Worm (Caenorhabditis elegans) whole organism, L2 larva: ENCODE results near the gene C44E12.1.

Experiments used
- blmp-1 ChIP-seq: sonication (generic microtip); optimal IDR thresholded peaks from 2 replicates; lab custom pipeline; 2017; ENCODE audit warnings: missing genetic modification characterization, mild to moderate bottlenecking, missing compliant biosample characterization, antibody characterized with exemption, moderate library complexity; ENCODE audit not compliant: insufficient read depth
- elt-1 ChIP-seq: fragments of 150-350 bp; optimal IDR thresholded peaks from 2 replicates; lab custom pipeline; 2014; ENCODE audit warnings: missing biosample characterization, missing genetic modification characterization
- fos-1 ChIP-seq: fragments of 150-350 bp; optimal IDR thresholded peaks from 2 replicates; lab custom pipeline; 2014; ENCODE audit warnings: missing biosample characterization, missing genetic modification characterization
- lin-11 ChIP-seq: fragments of 150-350 bp; sonication (generic microtip); optimal IDR thresholded peaks from 2 replicates; lab custom pipeline; 2014; ENCODE audit warnings: missing biosample characterization, missing genetic modification characterization, inconsistent platforms, mixed read lengths
- lin-39 ChIP-seq: fragments of 150-350 bp; optimal IDR thresholded peaks from 2 replicates; lab custom pipeline; 2014; ENCODE audit warnings: missing biosample characterization, missing genetic modification reagents, missing genetic modification characterization
- nhr-25 ChIP-seq: fragments of 150-350 bp; sonication (generic microtip); optimal IDR thresholded peaks from 3 replicates; lab custom pipeline; 2014; ENCODE audit warnings: missing biosample characterization, missing genetic modification characterization
- unc-55 ChIP-seq: fragments of 150-350 bp; sonication (generic microtip); optimal IDR thresholded peaks from 3 replicates; lab custom pipeline; 2014; ENCODE audit warnings: missing biosample characterization, missing genetic modification reagents, missing genetic modification characterization
- ztf-4 ChIP-seq: fragments of 150-350 bp; optimal IDR thresholded peaks from 2 replicates; lab custom pipeline; 2014; ENCODE audit warnings: missing biosample characterization, missing genetic modification characterization

ce11 chrX:7553331-7553730, 43.4 kb upstream of the C44E12.1 start:
- TF ChIP-seq nhr-25 (tag; lab: Kevin White, UChicago) (no peak), ztf-4 (tag; lab: Kevin White, UChicago) (no peak), blmp-1 (peak; percentile 77), lin-11 (tag; lab: Kevin White, UChicago) (no peak), elt-1 (tag; lab: Kevin White, UChicago) (no peak), fos-1 (tag; lab: Kevin White, UChicago) (no peak), lin-39 (tag; lab: Kevin White, UChicago) (no peak), unc-55 (GFP tag; lab: Kevin White, UChicago) (no peak)
